Worm (Caenorhabditis elegans): Measurements from ENCODE around the gene sra-30.

The sra-30 gene

ce11 chrIV:15202923-15203322 lies at the start of gene sra-30:
sra-30 (minus strand) TSS chrIV:15203023.
- TF ChIP-seq spr-1 (tag; optimal IDR thresholded peaks at IDR 0.05) (no peak), unc-130 (GFP tag; optimal IDR thresholded peaks at IDR 0.05) (no peak), dmd-6 (GFP tag; IDR thresholded peaks at IDR 0.05) (no peak), ztf-7 (tag; optimal IDR thresholded peaks at IDR 0.05) (no peak), fos-1 (tag; optimal IDR thresholded peaks at IDR 0.05) (no peak), F49E8.2 (tag; optimal IDR thresholded peaks at IDR 0.05; ENCODE audit: borderline replicate concordance) (no peak), php-3 (GFP tag; IDR thresholded peaks at IDR 0.05) (no peak), duxl-1 (tag; optimal IDR thresholded peaks at IDR 0.05; ENCODE audit: poor library complexity) (no peak), lir-3 (tag; optimal IDR thresholded peaks at IDR 0.05) (no peak), hif-1 (tag; optimal IDR thresholded peaks at IDR 0.05) (no peak), ceh-20 (GFP tag; IDR thresholded peaks at IDR 0.05) (no peak), mxl-3 (GFP tag; optimal IDR thresholded peaks at IDR 0.05) (no peak), lin-38 (GFP tag; IDR thresholded peaks at IDR 0.05) (no peak), daf-16 (GFP tag; optimal IDR thresholded peaks at IDR 0.05) (no peak), daf-16 (tag; optimal IDR thresholded peaks at IDR 0.05) (no peak), aha-1 (tag) (no peak), fkh-10 (GFP tag; optimal IDR thresholded peaks at IDR 0.05) (no peak), F37D6.2 (tag; optimal IDR thresholded peaks at IDR 0.05) (no peak)

ce11 chrIV:15252157-15252556 lies 49.3 kb upstream of the sra-30 start, which contains the start of gene srj-42:
srj-42 (minus strand) TSS chrIV:15252257.
- TF ChIP-seq nhr-77 (tag; optimal IDR thresholded peaks at IDR 0.05), result no peak
- no peak for TF ChIP-seq spr-1 (tag; optimal IDR thresholded peaks at IDR 0.05)
- TF ChIP-seq F37D6.2 (tag; optimal IDR thresholded peaks at IDR 0.05), result no peak
- no peak for TF ChIP-seq set-16 (GFP tag; IDR thresholded peaks at IDR 0.05)
- no peak for TF ChIP-seq snpc-1.2 (GFP tag; IDR thresholded peaks at IDR 0.05)
- TF ChIP-seq ceh-82 (tag; optimal IDR thresholded peaks at IDR 0.05), result no peak
- TF ChIP-seq unc-39 (tag; optimal IDR thresholded peaks at IDR 0.05), result no peak
- TF ChIP-seq dpl-1 (GFP tag; optimal IDR thresholded peaks at IDR 0.05), result no peak

ce11 chrIV:15251075-15251474 lies 48.3 kb upstream of the sra-30 start:
- TF ChIP-seq nhr-48 (tag; optimal IDR thresholded peaks at IDR 0.05), result no peak
- peak in 1 of 2 experiments; percentile 94 for TF ChIP-seq unc-62 (GFP tag; optimal IDR thresholded peaks at IDR 0.05 in 1 of 2)
- TF ChIP-seq unc-62 (tag; optimal IDR thresholded peaks at IDR 0.05), result no peak

- TF ChIP-seq spr-1 (tag; optimal IDR thresholded peaks at IDR 0.05) (no peak), nhr-237 (tag; optimal IDR thresholded peaks at IDR 0.05) (no peak), ceh-62 (tag; optimal IDR thresholded peaks at IDR 0.05) (no peak), Y75B8A.6 (GFP tag; IDR thresholded peaks at IDR 0.05) (no peak), nhr-102 (tag; optimal IDR thresholded peaks at IDR 0.05) (no peak), ZK337.2 (GFP tag; IDR thresholded peaks at IDR 0.05) (no peak), daf-12 (tag; optimal IDR thresholded peaks at IDR 0.05) (no peak), dve-1 (tag; optimal IDR thresholded peaks at IDR 0.05; ENCODE audit: insufficient read depth) (no peak)
These were observed 42.8 kb upstream of the sra-30 start, which contains the start of gene Y73F8A.36 for ce11 chrIV:15245655-15246054. Y73F8A.36 (plus strand) TSS chrIV:15245955.

ce11 chrIV:15235856-15236255 lies 33.0 kb upstream of the sra-30 start, which contains the start of gene lgc-52:
lgc-52 (plus strand) TSS chrIV:15236123.
- no peak for TF ChIP-seq ceh-82 (tag; optimal IDR thresholded peaks at IDR 0.05)
- peak; percentile 17 for TF ChIP-seq fkh-10 (GFP tag; optimal IDR thresholded peaks at IDR 0.05)
- no peak for TF ChIP-seq F10B5.3 (tag; optimal IDR thresholded peaks at IDR 0.05)
